Fruit fly (Drosophila melanogaster): Measurements from ENCODE around the gene RpS3A.

The RpS3A gene

dm6 chr4:43179-43935 is 23.6 kb downstream of the RpS3A start, which contains the start of gene PlexB (continued):
- TF ChIP-seq CG13894 (tag; optimal IDR thresholded peaks at IDR 0.05) (peak; percentile 44), CG17802 (tag; optimal IDR thresholded peaks at IDR 0.05) (peak; percentile 99), caup (GFP tag; optimal IDR thresholded peaks at IDR 0.05; ENCODE audit: severe bottlenecking) (no peak), pho (GFP tag; optimal IDR thresholded peaks at IDR 0.05) (peak; percentile 36), pum (GFP tag; optimal IDR thresholded peaks at IDR 0.05) (no peak), CoRest (tag; optimal IDR thresholded peaks at IDR 0.05) (peak; percentile 38), unc-4 (GFP tag; IDR thresholded peaks at IDR 0.05; ENCODE audit: partially characterized antibody) (peak; percentile 69), CG12299 (tag; optimal IDR thresholded peaks at IDR 0.05) (peak; percentile 25), CG17612 (GFP tag; IDR thresholded peaks at IDR 0.05) (no peak), CG15514 (GFP tag; optimal IDR thresholded peaks at IDR 0.05) (peak; percentile 67), CG13287 (GFP tag; IDR thresholded peaks at IDR 0.05; ENCODE audit: partially characterized antibody) (peak; percentile 74), CG1233 (GFP tag; optimal IDR thresholded peaks at IDR 0.05) (peak; percentile 8), CG2875 (GFP tag; optimal IDR thresholded peaks at IDR 0.05) (no peak), CG6813 (GFP tag; optimal IDR thresholded peaks at IDR 0.05) (no peak), Med (GFP tag) (peak; percentile 77), CG17829 (tag; optimal IDR thresholded peaks at IDR 0.05) (peak; percentile 4), Aef1 (GFP tag; IDR thresholded peaks at IDR 0.05) (0 out of 3 replicates have a peak, but pooled peaks have one; percentile 29), CG10431 (GFP tag; optimal IDR thresholded peaks at IDR 0.05) (peak; percentile 72), CG34224 (GFP tag; IDR thresholded peaks at IDR 0.05; ENCODE audit: partially characterized antibody) (peak; percentile 75), HmgD (GFP tag; optimal IDR thresholded peaks at IDR 0.05) (peak; percentile 23), Hr3 (GFP tag; optimal IDR thresholded peaks at IDR 0.05) (peak; percentile 3), gro (GFP tag; optimal IDR thresholded peaks at IDR 0.05) (no peak), CG3838 (GFP tag; optimal IDR thresholded peaks at IDR 0.05) (no peak), CG2120 (GFP tag; optimal IDR thresholded peaks at IDR 0.05) (peak; percentile 37), CG3281 (GFP tag; optimal IDR thresholded peaks at IDR 0.05) (no peak), lola (GFP tag; optimal IDR thresholded peaks at IDR 0.05) (peak in 1 of 3 experiments; percentile 91), onecut (GFP tag; IDR thresholded peaks at IDR 0.05) (peak; percentile 30; the same call in 1 of the 2 replicates), ro (GFP tag; IDR thresholded peaks at IDR 0.05) (no peak), CG3995 (GFP tag; optimal IDR thresholded peaks at IDR 0.05) (peak; percentile 54), MESR4 (GFP tag; optimal IDR thresholded peaks at IDR 0.05) (peak; percentile 39), gem (tag; optimal IDR thresholded peaks at IDR 0.05) (peak; percentile 16), YL-1 (GFP tag; optimal IDR thresholded peaks at IDR 0.05) (peak; percentile 42), CG2199 (GFP tag; IDR thresholded peaks at IDR 0.05) (peak; percentile 88), CG14860 (GFP tag; IDR thresholded peaks at IDR 0.05; ENCODE audit: partially characterized antibody) (peak; percentile 76), CG31441 (GFP tag; IDR thresholded peaks at IDR 0.05) (peak; percentile 7; the same call in 1 of the 2 replicates), unpg (GFP tag; optimal IDR thresholded peaks at IDR 0.05) (no peak), row (GFP tag; IDR thresholded peaks at IDR 0.05) (peak; percentile 94), tll (GFP tag; optimal IDR thresholded peaks at IDR 0.05) (peak in 1 of 2 experiments; percentile 67), Scr (GFP tag; IDR thresholded peaks at IDR 0.05; ENCODE audit: partially characterized antibody) (peak; percentile 84), mirr (GFP tag; optimal IDR thresholded peaks at IDR 0.05) (no peak), HLH54F (GFP tag; optimal IDR thresholded peaks at IDR 0.05) (peak; percentile 33), hbn (GFP tag; IDR thresholded peaks at IDR 0.05; ENCODE audit: partially characterized antibody) (peak; percentile 65), Eip74EF (GFP tag; optimal IDR thresholded peaks at IDR 0.05) (peak in 1 of 2 experiments; percentile 29), CG30020 (tag; optimal IDR thresholded peaks at IDR 0.05) (peak; percentile 99), HmgZ (tag; optimal IDR thresholded peaks at IDR 0.05) (peak; percentile 42), tgo (GFP tag; IDR thresholded peaks at IDR 0.05) (0 out of 3 replicates have a peak, but pooled peaks have one; percentile 14)

Data from whole organism, embryonic.